Worm (Caenorhabditis elegans) whole organism, mixed stage, embryonic: ENCODE measurements around the gene F07G6.8.

ENCODE experiments used
- blmp-1 ChIP-seq: fragments of 150-350 bp; optimal IDR thresholded peaks from 2 replicates; lab custom pipeline; 2014; ENCODE audit warnings: missing biosample characterization, missing genetic modification characterization
- cnd-1 ChIP-seq: fragments of 200-800 bp; sonication (Bioruptor generic); optimal IDR thresholded peaks from 2 replicates; lab custom pipeline; 2018; ENCODE audit warnings: mild to moderate bottlenecking, missing genetic modification characterization, missing compliant biosample characterization
- elt-3 ChIP-seq: fragments of 150-350 bp; optimal IDR thresholded peaks from 2 replicates; lab custom pipeline; 2014; ENCODE audit warnings: missing biosample characterization, missing genetic modification characterization
- nhr-12 ChIP-seq: fragments of 150-350 bp; optimal IDR thresholded peaks from 2 replicates; lab custom pipeline; 2014; ENCODE audit warnings: missing biosample characterization, missing genetic modification characterization
- nhr-237 ChIP-seq: fragments of 150-350 bp; optimal IDR thresholded peaks from 2 replicates; lab custom pipeline; 2014; ENCODE audit warnings: missing biosample characterization, missing genetic modification characterization
- nhr-28 ChIP-seq: fragments of 150-350 bp; optimal IDR thresholded peaks from 2 replicates; lab custom pipeline; 2014; ENCODE audit warnings: missing biosample characterization, missing genetic modification characterization
- snpc-4 ChIP-seq: fragments of 150-350 bp; optimal IDR thresholded peaks from 2 replicates; lab custom pipeline; 2014; ENCODE audit warnings: missing biosample characterization, missing genetic modification characterization
- unc-120 ChIP-seq: sonication (generic microtip); optimal IDR thresholded peaks from 2 replicates; lab custom pipeline; 2017; ENCODE audit warnings: missing genetic modification characterization, missing compliant biosample characterization; ENCODE audit not compliant: poor library complexity, severe bottlenecking
- unc-62 ChIP-seq: fragments of 150-350 bp; optimal IDR thresholded peaks from 2 replicates; lab custom pipeline; 2014; ENCODE audit warnings: missing biosample characterization, missing genetic modification reagents, missing genetic modification characterization
- ztf-11 ChIP-seq: fragments of 150-350 bp; optimal IDR thresholded peaks from 2 replicates; lab custom pipeline; 2014; ENCODE audit warnings: missing biosample characterization, missing genetic modification characterization

DNA sequence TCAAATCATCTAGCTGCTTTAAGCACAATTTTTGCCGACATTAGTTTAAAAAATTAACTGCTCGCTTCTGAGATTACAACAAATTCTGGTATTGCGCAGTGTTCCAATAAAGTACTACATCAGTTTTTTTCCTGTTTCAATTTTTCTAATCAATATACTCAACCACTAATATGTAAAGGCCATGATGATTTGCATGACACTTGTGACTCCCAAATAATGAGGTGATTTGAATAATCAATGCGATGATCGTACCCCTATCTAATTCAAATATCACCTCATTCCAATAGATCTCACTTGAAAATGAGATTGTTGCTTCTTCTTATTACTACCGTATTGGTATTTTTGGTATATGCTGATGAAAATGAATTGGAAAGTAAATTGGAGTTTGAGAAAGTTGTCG is 6.8 kb upstream of the F07G6.8 start, which contains the start of gene F07G6.2:
- TF ChIP-seq cnd-1 (tag; lab: Kevin White, UChicago) (no peak), snpc-4 (tag; lab: Kevin White, UChicago) (no peak), elt-3 (tag; lab: Kevin White, UChicago) (no peak), unc-62 (no peak), nhr-28 (tag; lab: Kevin White, UChicago) (no peak), blmp-1 (tag; lab: Kevin White, UChicago) (no peak), nhr-12 (tag; lab: Kevin White, UChicago) (no peak), nhr-237 (no peak), unc-120 (no peak), ztf-11 (no peak)
